Worm (Caenorhabditis elegans): ENCODE results near the gene nfu-1.

nfu-1 gene

DNA sequence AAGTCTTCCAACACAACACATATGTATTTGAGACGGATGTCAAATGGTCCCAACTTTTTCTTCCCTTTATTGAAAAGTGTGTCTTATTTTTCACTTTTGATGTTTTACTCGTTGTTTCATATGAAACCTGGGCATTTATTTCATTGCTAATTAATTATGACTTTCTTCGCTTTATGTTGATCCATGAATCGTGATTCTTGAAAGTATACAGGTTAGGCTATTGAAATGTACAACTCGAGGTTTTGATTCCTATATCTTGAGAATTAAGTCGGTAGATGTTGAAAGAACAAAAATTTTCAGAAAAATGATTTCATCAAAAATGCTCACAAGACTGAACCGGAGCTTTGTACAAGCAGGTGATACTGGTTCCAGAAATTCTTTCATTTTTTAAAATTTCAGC lies at the start of gene nfu-1:
nfu-1 (plus strand) TSS at position 301 of the 400 bp plus-strand sequence.
- TF ChIP-seq elt-1 (tag; optimal IDR thresholded peaks at IDR 0.05) (no peak), egl-5 (tag; optimal IDR thresholded peaks at IDR 0.05) (no peak), egl-27 (tag; optimal IDR thresholded peaks at IDR 0.05) (no peak), nhr-12 (tag; optimal IDR thresholded peaks at IDR 0.05) (no peak), nfya-1 (tag; optimal IDR thresholded peaks at IDR 0.05; ENCODE audit: insufficient read depth) (no peak), tbx-2 (tag; optimal IDR thresholded peaks at IDR 0.05) (no peak), ceh-28 (tag; optimal IDR thresholded peaks at IDR 0.05) (no peak), fkh-2 (tag; optimal IDR thresholded peaks at IDR 0.05) (no peak), elt-3 (tag; optimal IDR thresholded peaks at IDR 0.05) (no peak), lin-15B (tag; optimal IDR thresholded peaks at IDR 0.05) (no peak), eor-1 (tag; optimal IDR thresholded peaks at IDR 0.05) (no peak), ama-1 (optimal IDR thresholded peaks at IDR 0.05) (no peak), nhr-28 (tag; optimal IDR thresholded peaks at IDR 0.05) (no peak), nhr-23 (tag; optimal IDR thresholded peaks at IDR 0.05) (no peak), lin-39 (tag; optimal IDR thresholded peaks at IDR 0.05) (no peak), nhr-237 (tag; optimal IDR thresholded peaks at IDR 0.05) (no peak), nhr-43 (tag; optimal IDR thresholded peaks at IDR 0.05; ENCODE audit: poor library complexity, severe bottlenecking) (no peak), sea-2 (GFP tag; optimal IDR thresholded peaks at IDR 0.05) (no peak), mdl-1 (tag; optimal IDR thresholded peaks at IDR 0.05) (no peak)

ce11 chrIV:10339701-10340100 lies 47.5 kb upstream of the nfu-1 start:
- TF ChIP-seq nhr-12 (tag; optimal IDR thresholded peaks at IDR 0.05) = no peak
- TF ChIP-seq ceh-16 (tag; optimal IDR thresholded peaks at IDR 0.05) = peak; percentile 16
- TF ChIP-seq ceh-28 (tag; optimal IDR thresholded peaks at IDR 0.05) = no peak
- TF ChIP-seq jun-1 (tag; optimal IDR thresholded peaks at IDR 0.05) = no peak
- no peak for TF ChIP-seq skn-1 (tag; optimal IDR thresholded peaks at IDR 0.05)
- no peak for TF ChIP-seq ztf-11 (tag; optimal IDR thresholded peaks at IDR 0.05)
- no peak for TF ChIP-seq elt-2 (tag; optimal IDR thresholded peaks at IDR 0.05)
- peak; percentile 36 for TF ChIP-seq nhr-11 (tag; optimal IDR thresholded peaks at IDR 0.05)
- TF ChIP-seq nhr-43 (tag; optimal IDR thresholded peaks at IDR 0.05; ENCODE audit: poor library complexity, severe bottlenecking) = no peak
- no peak for TF ChIP-seq daf-12 (tag; optimal IDR thresholded peaks at IDR 0.05)

DNA sequence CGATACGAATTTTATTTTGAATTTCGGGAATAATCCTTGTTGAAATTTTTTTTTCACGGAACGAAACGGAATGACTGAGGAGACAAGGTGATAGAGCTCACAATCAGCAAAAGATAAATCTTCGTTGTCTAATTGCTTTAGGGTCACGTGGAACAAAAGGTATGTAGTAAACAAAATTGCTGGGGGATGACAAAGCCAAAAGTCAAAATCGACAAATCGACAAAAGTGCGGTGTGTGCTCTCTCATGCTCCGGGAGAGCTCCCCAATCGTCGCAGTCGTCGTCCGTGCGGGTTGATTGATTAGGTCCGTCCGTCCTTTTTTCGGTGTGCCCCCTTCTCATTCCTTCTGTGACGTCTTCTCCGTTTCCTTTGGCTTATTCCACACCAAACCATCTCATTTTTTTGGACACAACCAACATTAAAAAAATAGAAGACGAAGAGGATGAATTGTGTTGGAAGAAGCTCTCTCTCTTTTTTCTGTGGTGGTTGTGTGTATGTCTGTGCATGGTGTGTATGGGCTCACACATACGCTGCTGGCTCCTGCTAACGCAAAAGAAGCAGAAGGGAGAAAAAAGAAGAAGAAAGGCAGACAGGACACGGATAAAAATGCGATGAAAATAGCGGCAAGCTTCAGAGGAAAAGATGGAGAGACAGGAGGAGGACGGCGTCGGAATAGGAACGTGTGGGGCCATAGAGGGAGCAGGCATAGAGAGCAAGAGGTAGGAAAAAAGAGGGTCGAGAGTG lies 45.4 kb upstream of the nfu-1 start:
- TF ChIP-seq nhr-67 (tag; optimal IDR thresholded peaks at IDR 0.05) (no peak), nfya-1 (tag; optimal IDR thresholded peaks at IDR 0.05; ENCODE audit: insufficient read depth) (peak; percentile 38), fkh-10 (GFP tag; optimal IDR thresholded peaks at IDR 0.05) (peak; percentile 42), hmg-11 (tag; optimal IDR thresholded peaks at IDR 0.05) (peak; percentile 21), unc-62 (GFP tag; optimal IDR thresholded peaks at IDR 0.05) (peak; percentile 6), elt-1 (tag; optimal IDR thresholded peaks at IDR 0.05) (no peak), ztf-11 (tag; optimal IDR thresholded peaks at IDR 0.05) (no peak), nhr-25 (tag; optimal IDR thresholded peaks at IDR 0.05) (no peak), nhr-28 (tag; optimal IDR thresholded peaks at IDR 0.05) (no peak), ceh-28 (tag; optimal IDR thresholded peaks at IDR 0.05) (no peak), skn-1 (tag; optimal IDR thresholded peaks at IDR 0.05) (no peak), lin-39 (tag; optimal IDR thresholded peaks at IDR 0.05) (peak; percentile 96), jun-1 (tag; optimal IDR thresholded peaks at IDR 0.05) (no peak), ceh-16 (tag; optimal IDR thresholded peaks at IDR 0.05) (no peak), ama-1 (optimal IDR thresholded peaks at IDR 0.05) (peak; percentile 64)

DNA sequence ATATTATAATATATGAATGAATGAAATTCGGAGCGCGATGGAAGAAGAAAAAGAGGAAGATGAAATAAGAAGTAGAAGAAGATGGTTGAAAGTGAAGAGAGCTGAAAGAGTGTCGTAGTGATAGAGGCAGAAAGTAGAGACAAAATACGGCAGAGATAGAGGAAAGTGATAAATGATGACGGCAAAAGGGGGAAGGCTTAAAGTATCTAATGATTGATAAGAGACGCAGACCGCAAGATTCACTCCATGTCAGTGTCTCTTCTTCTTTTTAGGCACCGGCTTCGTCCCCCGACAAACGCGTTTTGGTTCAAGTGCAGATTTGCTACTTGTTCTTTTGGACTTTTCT lies 44.9 kb upstream of the nfu-1 start:
- no peak for TF ChIP-seq ztf-4 (tag; optimal IDR thresholded peaks at IDR 0.05)
- peak; percentile 71 for TF ChIP-seq lin-39 (tag; optimal IDR thresholded peaks at IDR 0.05)
- TF ChIP-seq nhr-25 (tag; optimal IDR thresholded peaks at IDR 0.05) = peak; percentile 88
- no peak for TF ChIP-seq lin-15B (tag; optimal IDR thresholded peaks at IDR 0.05)
- peak; percentile 76 for TF ChIP-seq nhr-11 (tag; optimal IDR thresholded peaks at IDR 0.05)
- peak; percentile 50 for TF ChIP-seq ceh-28 (tag; optimal IDR thresholded peaks at IDR 0.05)
- no peak for TF ChIP-seq ceh-9 (tag; optimal IDR thresholded peaks at IDR 0.05)
- TF ChIP-seq elt-3 (tag; optimal IDR thresholded peaks at IDR 0.05) = peak in 2 of 3 experiments; percentile 15 to 52
- TF ChIP-seq mml-1 (tag; optimal IDR thresholded peaks at IDR 0.05) = no peak
- TF ChIP-seq pha-4 (tag; optimal IDR thresholded peaks at IDR 0.05) = no peak
- TF ChIP-seq sea-2 (GFP tag; optimal IDR thresholded peaks at IDR 0.05) = no peak
- no peak for TF ChIP-seq ama-1 (optimal IDR thresholded peaks at IDR 0.05)
- peak; percentile 59 for TF ChIP-seq pqm-1 (tag; optimal IDR thresholded peaks at IDR 0.05)
- TF ChIP-seq nhr-23 (tag; optimal IDR thresholded peaks at IDR 0.05) = peak; percentile 40
- TF ChIP-seq fkh-10 (GFP tag; optimal IDR thresholded peaks at IDR 0.05) = no peak
- TF ChIP-seq zag-1 (tag; optimal IDR thresholded peaks at IDR 0.05) = no peak
- TF ChIP-seq nhr-28 (tag; optimal IDR thresholded peaks at IDR 0.05) = no peak
- TF ChIP-seq egl-5 (tag; optimal IDR thresholded peaks at IDR 0.05) = no peak
- no peak for TF ChIP-seq aly-2 (tag; optimal IDR thresholded peaks at IDR 0.05)
- peak; percentile 40 for TF ChIP-seq snpc-4 (tag; optimal IDR thresholded peaks at IDR 0.05)
- peak; percentile 13 for TF ChIP-seq egl-27 (tag; optimal IDR thresholded peaks at IDR 0.05)
- peak; percentile 91 for TF ChIP-seq jun-1 (tag; optimal IDR thresholded peaks at IDR 0.05)
- no peak for TF ChIP-seq nhr-12 (tag; optimal IDR thresholded peaks at IDR 0.05)
- peak; percentile 41 for TF ChIP-seq unc-62 (GFP tag; optimal IDR thresholded peaks at IDR 0.05)
- TF ChIP-seq nfya-1 (tag; optimal IDR thresholded peaks at IDR 0.05; ENCODE audit: insufficient read depth) = peak; percentile 34
- TF ChIP-seq nhr-43 (tag; optimal IDR thresholded peaks at IDR 0.05; ENCODE audit: poor library complexity, severe bottlenecking) = peak; percentile 68
- no peak for TF ChIP-seq fos-1 (tag; optimal IDR thresholded peaks at IDR 0.05)
- TF ChIP-seq mdl-1 (tag; optimal IDR thresholded peaks at IDR 0.05) = no peak
- peak; percentile 84 for TF ChIP-seq skn-1 (tag; optimal IDR thresholded peaks at IDR 0.05)
- TF ChIP-seq elt-2 (tag; optimal IDR thresholded peaks at IDR 0.05) = peak; percentile 96
- TF ChIP-seq ceh-82 (tag; optimal IDR thresholded peaks at IDR 0.05) = peak; percentile 32
- TF ChIP-seq R02D3.7 (tag; optimal IDR thresholded peaks at IDR 0.05) = peak; percentile 2
- TF ChIP-seq nhr-67 (tag; optimal IDR thresholded peaks at IDR 0.05) = no peak
